In the genomic region with DNA sequence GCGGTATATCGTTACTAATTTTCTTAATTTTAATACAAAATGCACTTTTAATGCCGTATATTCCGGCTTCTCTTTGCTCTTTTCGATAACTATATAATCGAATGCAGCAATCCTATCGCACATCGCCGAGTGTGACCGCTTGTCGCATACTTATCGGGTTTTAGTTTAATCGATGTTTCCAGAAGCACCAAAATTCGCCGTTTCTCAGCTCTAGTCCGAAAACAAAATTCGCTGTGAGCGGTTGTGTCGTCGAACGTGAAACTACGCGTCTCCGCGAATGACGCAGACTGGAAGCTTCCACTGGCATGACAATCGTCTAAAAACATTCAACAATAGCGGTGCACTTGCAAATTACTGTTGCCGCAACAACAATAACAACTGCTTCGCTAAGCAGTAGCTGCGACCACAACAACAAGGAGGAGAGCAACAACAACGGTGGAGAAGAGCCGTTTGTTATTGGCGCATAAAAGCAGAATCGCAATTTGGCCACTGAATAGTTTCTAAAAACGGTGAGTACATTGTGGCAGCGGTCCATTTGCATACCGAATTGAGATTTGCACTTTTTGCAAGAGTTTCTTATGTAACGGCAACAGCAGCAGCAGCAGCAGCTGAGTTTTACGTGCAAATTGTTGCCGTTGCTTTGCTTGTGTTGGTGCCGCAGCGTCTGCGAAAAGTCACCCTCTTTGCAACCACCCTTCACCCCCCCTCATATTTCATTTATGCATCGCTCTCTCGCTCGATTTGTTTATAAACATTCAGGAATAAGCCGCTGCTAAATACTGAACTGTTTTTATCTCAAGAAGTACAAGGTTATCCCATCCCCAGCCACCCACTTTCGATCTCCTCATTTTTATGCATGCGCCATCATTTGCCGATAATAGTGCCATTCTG, we compare ENCODE assay signal across 1 fruit fly cellular context.
TF ChIP-seq lines count a peak whose summit lies in the region.

A gene (plus strand): TSS at position 209 of the 891 bp plus-strand sequence.

TF ChIP-seq in whole organism, embryonic, 481 proteins besides CTCF, POLR2A, EP300 and RAD21 (continued from another document and continues in another):
- no peak for TF ChIP-seq dati (GFP tag; IDR thresholded peaks at IDR 0.05; lab: Robert Waterston, UW)
- peak; percentile 97 for TF ChIP-seq stwl (tag; optimal IDR thresholded peaks at IDR 0.05; lab: Kevin White, UChicago)
- TF ChIP-seq Oaz (GFP tag; IDR thresholded peaks at IDR 0.05; lab: Robert Waterston, UW) = no peak
- no peak for TF ChIP-seq Lim3 (GFP tag; IDR thresholded peaks at IDR 0.05; lab: Robert Waterston, UW)
- TF ChIP-seq CG11456 (GFP tag; IDR thresholded peaks at IDR 0.05; lab: Robert Waterston, UW) = peak; percentile 64; the same call in 2 of the 3 replicates
- peak; percentile 78 for TF ChIP-seq CG11504 (tag; optimal IDR thresholded peaks at IDR 0.05; lab: Kevin White, UChicago)
- peak; percentile 60; the same call in 1 of the 3 replicates for TF ChIP-seq Dbx (GFP tag; IDR thresholded peaks at IDR 0.05; lab: Robert Waterston, UW)
- peak; percentile 37 for TF ChIP-seq CoRest (tag; optimal IDR thresholded peaks at IDR 0.05; lab: Kevin White, UChicago)
- TF ChIP-seq Fer2 (tag; optimal IDR thresholded peaks at IDR 0.05; lab: Kevin White, UChicago) = no peak
- TF ChIP-seq corto (GFP tag; optimal IDR thresholded peaks at IDR 0.05; lab: Kevin White, UChicago) = no peak
- TF ChIP-seq CG1529 (GFP tag; optimal IDR thresholded peaks at IDR 0.05; lab: Kevin White, UChicago) = no peak
- no peak for TF ChIP-seq TFAM (GFP tag; optimal IDR thresholded peaks at IDR 0.05; lab: Kevin White, UChicago)
- peak; percentile 16 for TF ChIP-seq CG4328 (GFP tag; optimal IDR thresholded peaks at IDR 0.05; lab: Kevin White, UChicago)
- no peak for TF ChIP-seq H15 (GFP tag; IDR thresholded peaks at IDR 0.05; lab: Robert Waterston, UW)
- TF ChIP-seq unc-4 (GFP tag; IDR thresholded peaks at IDR 0.05; lab: Robert Waterston, UW; ENCODE audit: partially characterized antibody) = peak; percentile 96
- no peak for TF ChIP-seq CG3995 (GFP tag; optimal IDR thresholded peaks at IDR 0.05; lab: Kevin White, UChicago)
- peak; percentile 61 for TF ChIP-seq bigmax (GFP tag; optimal IDR thresholded peaks at IDR 0.05; lab: Kevin White, UChicago)
- TF ChIP-seq Hmx (GFP tag; optimal IDR thresholded peaks at IDR 0.05; lab: Kevin White, UChicago) = no peak
- no peak for TF ChIP-seq Dek (tag; optimal IDR thresholded peaks at IDR 0.05; lab: Kevin White, UChicago)
- no peak for TF ChIP-seq CG8478 (optimal IDR thresholded peaks at IDR 0.05; lab: Kevin White, UChicago)
- peak; percentile 66 for TF ChIP-seq Sin3A (optimal IDR thresholded peaks at IDR 0.05; lab: Kevin White, UChicago)
- TF ChIP-seq Doc2 (GFP tag; IDR thresholded peaks at IDR 0.05; lab: Robert Waterston, UW) = no peak
- TF ChIP-seq kni (GFP tag; optimal IDR thresholded peaks at IDR 0.05; lab: Kevin White, UChicago) = no peak
- TF ChIP-seq exex (tag; optimal IDR thresholded peaks at IDR 0.05; lab: Kevin White, UChicago) = no peak
- 0 out of 3 replicates have a peak, but pooled peaks have one; percentile 17 for TF ChIP-seq sr (GFP tag; IDR thresholded peaks at IDR 0.05; lab: Robert Waterston, UW)
- TF ChIP-seq CG10147 (GFP tag; optimal IDR thresholded peaks at IDR 0.05; lab: Kevin White, UChicago) = peak; percentile 42
- TF ChIP-seq cas (GFP tag; IDR thresholded peaks at IDR 0.05; lab: Robert Waterston, UW) = no peak
- peak; percentile 54 for TF ChIP-seq CG3163 (GFP tag; optimal IDR thresholded peaks at IDR 0.05; lab: Kevin White, UChicago)
- TF ChIP-seq CG11696 (GFP tag; IDR thresholded peaks at IDR 0.05; lab: Robert Waterston, UW) = no peak
- TF ChIP-seq CG17361 (GFP tag; IDR thresholded peaks at IDR 0.05; lab: Robert Waterston, UW) = no peak
- no peak for TF ChIP-seq Dip3 (GFP tag; optimal IDR thresholded peaks at IDR 0.05; lab: Kevin White, UChicago)
- peak; percentile 37; the same call in 1 of the 2 replicates for TF ChIP-seq CG10321 (GFP tag; IDR thresholded peaks at IDR 0.05; lab: Robert Waterston, UW)
- TF ChIP-seq Rx (GFP tag; IDR thresholded peaks at IDR 0.05; lab: Robert Waterston, UW) = no peak
- peak; percentile 96 for TF ChIP-seq hb (GFP tag; IDR thresholded peaks at IDR 0.05; lab: Robert Waterston, UW; ENCODE audit: partially characterized antibody)
- peak; percentile 18; the same call in 1 of the 2 replicates for TF ChIP-seq CG10366 (GFP tag; IDR thresholded peaks at IDR 0.05; lab: Robert Waterston, UW)
- TF ChIP-seq Hr3 (GFP tag; optimal IDR thresholded peaks at IDR 0.05; lab: Kevin White, UChicago) = no peak
- peak; percentile 7 for TF ChIP-seq vfl (GFP tag; optimal IDR thresholded peaks at IDR 0.05; lab: Kevin White, UChicago)
- TF ChIP-seq CG2875 (GFP tag; optimal IDR thresholded peaks at IDR 0.05; lab: Kevin White, UChicago) = no peak
- no peak for TF ChIP-seq CG34376 (GFP tag; optimal IDR thresholded peaks at IDR 0.05; lab: Kevin White, UChicago)
- peak; percentile 33 for TF ChIP-seq caup (GFP tag; optimal IDR thresholded peaks at IDR 0.05; lab: Kevin White, UChicago; ENCODE audit: severe bottlenecking)
- no peak for TF ChIP-seq CG3065 (GFP tag; optimal IDR thresholded peaks at IDR 0.05; lab: Kevin White, UChicago)
- TF ChIP-seq ap (GFP tag; IDR thresholded peaks at IDR 0.05; lab: Robert Waterston, UW) = no peak
- TF ChIP-seq CG11560 (tag; IDR thresholded peaks at IDR 0.05; lab: Robert Waterston, UW) = peak; percentile 97
- no peak for TF ChIP-seq emc (GFP tag; optimal IDR thresholded peaks at IDR 0.05; lab: Kevin White, UChicago)
- no peak for TF ChIP-seq CG6683 (GFP tag; optimal IDR thresholded peaks at IDR 0.05; lab: Kevin White, UChicago)
- TF ChIP-seq rib (GFP tag; IDR thresholded peaks at IDR 0.05; lab: Robert Waterston, UW) = peak; percentile 17; the same call in 1 of the 2 replicates
- peak; percentile 1 for TF ChIP-seq bcd (GFP tag; optimal IDR thresholded peaks at IDR 0.05; lab: Kevin White, UChicago)
- no peak for TF ChIP-seq zfh1 (GFP tag; IDR thresholded peaks at IDR 0.05; lab: Robert Waterston, UW)
- TF ChIP-seq CG14710 (tag; optimal IDR thresholded peaks at IDR 0.05; lab: Kevin White, UChicago) = peak; percentile 56
- TF ChIP-seq chinmo (GFP tag; IDR thresholded peaks at IDR 0.05; lab: Robert Waterston, UW; ENCODE audit: partially characterized antibody) = peak; percentile 98
- no peak for TF ChIP-seq shn (GFP tag; optimal IDR thresholded peaks at IDR 0.05; lab: Kevin White, UChicago)
- peak; percentile 35 for TF ChIP-seq cg (GFP tag; optimal IDR thresholded peaks at IDR 0.05; lab: Kevin White, UChicago)
- TF ChIP-seq CG30020 (tag; optimal IDR thresholded peaks at IDR 0.05; lab: Kevin White, UChicago) = no peak
- TF ChIP-seq ranshi (GFP tag; IDR thresholded peaks at IDR 0.05; lab: Robert Waterston, UW) = no peak
- TF ChIP-seq CG1792 (GFP tag; optimal IDR thresholded peaks at IDR 0.05; lab: Kevin White, UChicago) = no peak
- no peak for TF ChIP-seq E2f1 (GFP tag; IDR thresholded peaks at IDR 0.05; lab: Robert Waterston, UW)
- peak; percentile 2 for TF ChIP-seq chn (GFP tag; optimal IDR thresholded peaks at IDR 0.05; lab: Kevin White, UChicago)
- no peak for TF ChIP-seq Optix (GFP tag; IDR thresholded peaks at IDR 0.05; lab: Robert Waterston, UW)
- TF ChIP-seq fu2 (GFP tag; optimal IDR thresholded peaks at IDR 0.05; lab: Kevin White, UChicago) = no peak
- TF ChIP-seq CG13624 (GFP tag; optimal IDR thresholded peaks at IDR 0.05; lab: Kevin White, UChicago) = peak; percentile 78
- TF ChIP-seq CG10274 (GFP tag; optimal IDR thresholded peaks at IDR 0.05; lab: Kevin White, UChicago) = no peak
- TF ChIP-seq aop (GFP tag; IDR thresholded peaks at IDR 0.05; lab: Robert Waterston, UW) = no peak
- TF ChIP-seq pho (GFP tag; optimal IDR thresholded peaks at IDR 0.05; lab: Kevin White, UChicago) = peak; percentile 49
- peak; percentile 56 for TF ChIP-seq Nf-YC (tag; optimal IDR thresholded peaks at IDR 0.05; lab: Kevin White, UChicago)
- peak in 1 of 2 experiments; percentile 7 for TF ChIP-seq chif (GFP tag; optimal IDR thresholded peaks at IDR 0.05; lab: Kevin White, UChicago)
- peak; percentile 98 for TF ChIP-seq amos (GFP tag; IDR thresholded peaks at IDR 0.05; lab: Robert Waterston, UW; ENCODE audit: partially characterized antibody)
- peak; percentile 26 for TF ChIP-seq CG10543 (GFP tag; optimal IDR thresholded peaks at IDR 0.05; lab: Kevin White, UChicago)
- TF ChIP-seq sima (GFP tag; optimal IDR thresholded peaks at IDR 0.05; lab: Kevin White, UChicago) = no peak
- peak; percentile 94 for TF ChIP-seq CG14860 (GFP tag; IDR thresholded peaks at IDR 0.05; lab: Robert Waterston, UW; ENCODE audit: partially characterized antibody)
- TF ChIP-seq nau (GFP tag; optimal IDR thresholded peaks at IDR 0.05; lab: Kevin White, UChicago) = no peak
- peak; percentile 21; the same call in 1 of the 2 replicates for TF ChIP-seq CG6272 (GFP tag; IDR thresholded peaks at IDR 0.05; lab: Robert Waterston, UW)
- peak; percentile 44 for TF ChIP-seq Dad (GFP tag; optimal IDR thresholded peaks at IDR 0.05; lab: Kevin White, UChicago)
- TF ChIP-seq CG6175 (GFP tag; IDR thresholded peaks at IDR 0.05; lab: Robert Waterston, UW) = no peak
- no peak for TF ChIP-seq CG15479 (GFP tag; optimal IDR thresholded peaks at IDR 0.05; lab: Kevin White, UChicago)
- TF ChIP-seq danr (GFP tag; IDR thresholded peaks at IDR 0.05; lab: Robert Waterston, UW) = no peak
- TF ChIP-seq stc (GFP tag; IDR thresholded peaks at IDR 0.05; lab: Robert Waterston, UW) = peak; percentile 15; the same call in 1 of the 2 replicates
- no peak for TF ChIP-seq Awh (GFP tag; IDR thresholded peaks at IDR 0.05; lab: Robert Waterston, UW)
- no peak for TF ChIP-seq Atf3 (GFP tag; optimal IDR thresholded peaks at IDR 0.05; lab: Kevin White, UChicago)
- TF ChIP-seq CG8290 (GFP tag; optimal IDR thresholded peaks at IDR 0.05; lab: Kevin White, UChicago) = peak; percentile 3
- TF ChIP-seq CG8290 (tag; optimal IDR thresholded peaks at IDR 0.05; lab: Kevin White, UChicago) = peak in 1 of 2 experiments; percentile 80
- no peak for TF ChIP-seq dysf (GFP tag; IDR thresholded peaks at IDR 0.05; lab: Robert Waterston, UW)
- TF ChIP-seq croc (GFP tag; conservative IDR thresholded peaks at IDR 0.05; lab: Robert Waterston, UW) = no peak
- TF ChIP-seq Doc3 (GFP tag; IDR thresholded peaks at IDR 0.05; lab: Robert Waterston, UW; ENCODE audit: partially characterized antibody) = peak; percentile 93
- no peak for TF ChIP-seq HLHmδ (GFP tag; optimal IDR thresholded peaks at IDR 0.05; lab: Kevin White, UChicago)
- TF ChIP-seq wek (GFP tag; optimal IDR thresholded peaks at IDR 0.05; lab: Kevin White, UChicago) = peak; percentile 43
- peak; percentile 98 for TF ChIP-seq Opbp (GFP tag; IDR thresholded peaks at IDR 0.05; lab: Robert Waterston, UW; ENCODE audit: partially characterized antibody)
- peak; percentile 95 for TF ChIP-seq vnd (GFP tag; IDR thresholded peaks at IDR 0.05; lab: Robert Waterston, UW; ENCODE audit: partially characterized antibody)
- peak; percentile 2 for TF ChIP-seq CG12744 (GFP tag; optimal IDR thresholded peaks at IDR 0.05; lab: Kevin White, UChicago)
- TF ChIP-seq CG17829 (tag; optimal IDR thresholded peaks at IDR 0.05; lab: Kevin White, UChicago) = peak; percentile 72
- TF ChIP-seq pnt (GFP tag; optimal IDR thresholded peaks at IDR 0.05; lab: Kevin White, UChicago) = no peak
- TF ChIP-seq trem (tag; optimal IDR thresholded peaks at IDR 0.05; lab: Kevin White, UChicago) = peak; percentile 69
- peak; percentile 30; the same call in 1 of the 2 replicates for TF ChIP-seq CG31441 (GFP tag; IDR thresholded peaks at IDR 0.05; lab: Robert Waterston, UW)
- TF ChIP-seq dimm (GFP tag; IDR thresholded peaks at IDR 0.05; lab: Robert Waterston, UW) = no peak
- peak; percentile 14 for TF ChIP-seq D19A (tag; optimal IDR thresholded peaks at IDR 0.05; lab: Kevin White, UChicago)
- no peak for TF ChIP-seq CG6654 (GFP tag; optimal IDR thresholded peaks at IDR 0.05; lab: Kevin White, UChicago)
- no peak for TF ChIP-seq pros (GFP tag; optimal IDR thresholded peaks at IDR 0.05; lab: Kevin White, UChicago)
- peak; percentile 15; the same call in 1 of the 2 replicates for TF ChIP-seq HLH3B (GFP tag; IDR thresholded peaks at IDR 0.05; lab: Robert Waterston, UW)
- TF ChIP-seq CG2116 (GFP tag; optimal IDR thresholded peaks at IDR 0.05; lab: Kevin White, UChicago) = peak; percentile 79
- 0 out of 2 replicates have a peak, but pooled peaks have one; percentile 12 for TF ChIP-seq wdn (GFP tag; IDR thresholded peaks at IDR 0.05; lab: Robert Waterston, UW)
- peak; percentile 31 for TF ChIP-seq mam (GFP tag; optimal IDR thresholded peaks at IDR 0.05; lab: Kevin White, UChicago)
- TF ChIP-seq fru (optimal IDR thresholded peaks at IDR 0.05; lab: Kevin White, UChicago) = no peak
- peak; percentile 71 for TF ChIP-seq p53 (GFP tag; optimal IDR thresholded peaks at IDR 0.05; lab: Kevin White, UChicago)
- no peak for TF ChIP-seq dmrt99B (tag; optimal IDR thresholded peaks at IDR 0.05; lab: Kevin White, UChicago)
- TF ChIP-seq CG8944 (GFP tag; optimal IDR thresholded peaks at IDR 0.05; lab: Kevin White, UChicago) = no peak
- peak; percentile 91 for TF ChIP-seq CG9797 (GFP tag; optimal IDR thresholded peaks at IDR 0.05; lab: Kevin White, UChicago)
- peak; percentile 24 for TF ChIP-seq CG17359 (tag; optimal IDR thresholded peaks at IDR 0.05; lab: Kevin White, UChicago)
- peak; percentile 52; the same call in 1 of the 2 replicates for TF ChIP-seq CG16779 (GFP tag; IDR thresholded peaks at IDR 0.05; lab: Robert Waterston, UW)
- peak; percentile 22 for TF ChIP-seq CG3281 (GFP tag; optimal IDR thresholded peaks at IDR 0.05; lab: Kevin White, UChicago)
- TF ChIP-seq CG8359 (GFP tag; optimal IDR thresholded peaks at IDR 0.05; lab: Kevin White, UChicago; ENCODE audit: borderline replicate concordance) = no peak
- no peak for TF ChIP-seq cato (GFP tag; optimal IDR thresholded peaks at IDR 0.05; lab: Kevin White, UChicago; ENCODE audit: borderline replicate concordance)
- TF ChIP-seq nom (GFP tag; optimal IDR thresholded peaks at IDR 0.05; lab: Kevin White, UChicago) = peak; percentile 71
- TF ChIP-seq Stat92E (GFP tag; optimal IDR thresholded peaks at IDR 0.05; lab: Kevin White, UChicago) = peak in 1 of 3 experiments; percentile 80
- TF ChIP-seq crol (GFP tag; IDR thresholded peaks at IDR 0.05; lab: Robert Waterston, UW) = peak; percentile 80
- no peak for TF ChIP-seq CG8089 (GFP tag; optimal IDR thresholded peaks at IDR 0.05; lab: Kevin White, UChicago)
- no peak for TF ChIP-seq yki (optimal IDR thresholded peaks at IDR 0.05; lab: Kevin White, UChicago)
- peak; percentile 66 for TF ChIP-seq CG9932 (GFP tag; IDR thresholded peaks at IDR 0.05; lab: Robert Waterston, UW)
- TF ChIP-seq sqz (GFP tag; optimal IDR thresholded peaks at IDR 0.05; lab: Kevin White, UChicago) = no peak
- TF ChIP-seq CG15269 (tag; optimal IDR thresholded peaks at IDR 0.05; lab: Kevin White, UChicago) = peak; percentile 14
- no peak for TF ChIP-seq odd (GFP tag; optimal IDR thresholded peaks at IDR 0.05; lab: Kevin White, UChicago)
- peak; percentile 85 for TF ChIP-seq sens (GFP tag; lab: Kevin White, UChicago)
